Fruit fly (Drosophila melanogaster): ENCODE measurements around the gene nau.
A peak's percentile ranks its signal among the peaks of the same experiment; 100 is the strongest.

The nau gene

dm6 chr3R:23704383-23705033, 13.6 kb downstream of the nau start, which contains the start of gene Gba1b (continued):
- TF ChIP-seq dimm (GFP tag; IDR thresholded peaks at IDR 0.05), result no peak

dm6 chr3R:23702461-23702860, 15.7 kb downstream of the nau start, which contains the start of gene Qsox4:
Qsox4 (plus strand) TSS chr3R:23702761.
- no peak for TF ChIP-seq CG4707 (GFP tag; optimal IDR thresholded peaks at IDR 0.05)
- no peak for TF ChIP-seq CG31388 (GFP tag; optimal IDR thresholded peaks at IDR 0.05)
- TF ChIP-seq D19A (tag; optimal IDR thresholded peaks at IDR 0.05), result no peak
- no peak for TF ChIP-seq CG4617 (GFP tag; optimal IDR thresholded peaks at IDR 0.05; ENCODE audit: borderline replicate concordance)
- TF ChIP-seq CG1602 (GFP tag; optimal IDR thresholded peaks at IDR 0.05), result no peak
- TF ChIP-seq gcm (GFP tag; optimal IDR thresholded peaks at IDR 0.05), result no peak
- no peak for TF ChIP-seq CG15514 (GFP tag; optimal IDR thresholded peaks at IDR 0.05)
- TF ChIP-seq Jarid2 (GFP tag; optimal IDR thresholded peaks at IDR 0.05), result no peak
- no peak for TF ChIP-seq CG18764 (GFP tag; optimal IDR thresholded peaks at IDR 0.05)
- TF ChIP-seq lab (GFP tag; optimal IDR thresholded peaks at IDR 0.05), result no peak
- TF ChIP-seq caup (GFP tag; optimal IDR thresholded peaks at IDR 0.05; ENCODE audit: severe bottlenecking), result no peak
- TF ChIP-seq corto (GFP tag; optimal IDR thresholded peaks at IDR 0.05), result no peak
- TF ChIP-seq HHEX (GFP tag; optimal IDR thresholded peaks at IDR 0.05), result no peak
- TF ChIP-seq Hey (tag; optimal IDR thresholded peaks at IDR 0.05), result no peak

dm6 chr3R:23700304-23700767, 17.8 kb downstream of the nau start, which contains the start of the genes CG31468 and Gba1a:
CG31468 (minus strand) TSS chr3R:23700354.
Gba1a (plus strand) TSS chr3R:23700621.
- TF ChIP-seq CG4820 (GFP tag; optimal IDR thresholded peaks at IDR 0.05), result no peak
- TF ChIP-seq sug (tag; optimal IDR thresholded peaks at IDR 0.05), result peak; percentile 26
- no peak for TF ChIP-seq peb (GFP tag; IDR thresholded peaks at IDR 0.05)
- TF ChIP-seq Dp (GFP tag; optimal IDR thresholded peaks at IDR 0.05), result no peak
- TF ChIP-seq CG9817 (tag; optimal IDR thresholded peaks at IDR 0.05), result no peak
- TF ChIP-seq CG10321 (GFP tag; IDR thresholded peaks at IDR 0.05), result no peak
- TF ChIP-seq CG6175 (GFP tag; IDR thresholded peaks at IDR 0.05), result no peak
- no peak for TF ChIP-seq CG13424 (tag; optimal IDR thresholded peaks at IDR 0.05)
- no peak for TF ChIP-seq CG31365 (tag; optimal IDR thresholded peaks at IDR 0.05)
- no peak for TF ChIP-seq CG10565 (GFP tag; optimal IDR thresholded peaks at IDR 0.05)
- TF ChIP-seq trem (tag; optimal IDR thresholded peaks at IDR 0.05), result no peak
- no peak for TF ChIP-seq jigr1 (GFP tag; IDR thresholded peaks at IDR 0.05)
- TF ChIP-seq C15 (GFP tag; IDR thresholded peaks at IDR 0.05), result no peak
- no peak for TF ChIP-seq CG10462 (GFP tag; optimal IDR thresholded peaks at IDR 0.05)
- TF ChIP-seq CG13775 (GFP tag; optimal IDR thresholded peaks at IDR 0.05), result no peak
- peak; percentile 72 for TF ChIP-seq exex (tag; optimal IDR thresholded peaks at IDR 0.05)
- TF ChIP-seq Oli (tag; optimal IDR thresholded peaks at IDR 0.05), result no peak
- peak; percentile 28 for TF ChIP-seq Elba2 (GFP tag; optimal IDR thresholded peaks at IDR 0.05)
- no peak for TF ChIP-seq CG3281 (GFP tag; optimal IDR thresholded peaks at IDR 0.05)
- no peak for TF ChIP-seq CoRest (tag; optimal IDR thresholded peaks at IDR 0.05)
- no peak for TF ChIP-seq slou (GFP tag; optimal IDR thresholded peaks at IDR 0.05)
